Worm (Caenorhabditis elegans): ENCODE measurements around the gene cyp-13A10.

cyp-13A10 gene

ce11 chrII:9619402-9619862, 43.3 kb downstream of the cyp-13A10 start (continued):
- TF ChIP-seq tbp1 (GFP tag; optimal IDR thresholded peaks at IDR 0.05) (no peak), sdz-38 (tag; optimal IDR thresholded peaks at IDR 0.05) (no peak), F33H1.4 (GFP tag; IDR thresholded peaks at IDR 0.05) (no peak), F57A8.1 (GFP tag; optimal IDR thresholded peaks at IDR 0.05) (no peak), lin-26 (GFP tag; IDR thresholded peaks at IDR 0.05) (no peak), Y53G8AR.9 (GFP tag; conservative IDR thresholded peaks at IDR 0.05) (no peak; the same call in 1 of the 2 replicates), ekl-4 (GFP tag; IDR thresholded peaks at IDR 0.05) (no peak), rec-8 (tag; optimal IDR thresholded peaks at IDR 0.05) (no peak), F39B2.1 (GFP tag; IDR thresholded peaks at IDR 0.05) (no peak), unc-62 (GFP tag; optimal IDR thresholded peaks at IDR 0.05) (no peak), ceh-40 (GFP tag; IDR thresholded peaks at IDR 0.05) (no peak), nhr-120 (GFP tag; IDR thresholded peaks at IDR 0.05) (no peak), ceh-79 (tag; optimal IDR thresholded peaks at IDR 0.05) (no peak), snpc-1.1 (tag; optimal IDR thresholded peaks at IDR 0.05; ENCODE audit: insufficient read depth) (no peak), die-1 (tag; optimal IDR thresholded peaks at IDR 0.05) (peak; percentile 20), aptf-2 (GFP tag; conservative IDR thresholded peaks at IDR 0.05) (no peak), ztf-3 (GFP tag; optimal IDR thresholded peaks at IDR 0.05) (no peak), nfyb-1 (GFP tag; IDR thresholded peaks at IDR 0.05) (no peak), egl-44 (GFP tag; IDR thresholded peaks at IDR 0.05) (peak; percentile 56; the same call in 1 of the 2 replicates), mcd-1 (GFP tag; IDR thresholded peaks at IDR 0.05) (peak; percentile 35; the same call in 1 of the 2 replicates), B0019.2 (GFP tag; conservative IDR thresholded peaks at IDR 0.05) (no peak), ets-4 (GFP tag; optimal IDR thresholded peaks at IDR 0.05) (peak; percentile 94), F55B11.4 (tag; optimal IDR thresholded peaks at IDR 0.05; ENCODE audit: borderline replicate concordance, insufficient read depth) (no peak), hlh-26 (GFP tag; conservative IDR thresholded peaks at IDR 0.05) (no peak), B0261.1 (tag; optimal IDR thresholded peaks at IDR 0.05) (no peak), dpff-1 (tag; optimal IDR thresholded peaks at IDR 0.05) (no peak), Y95B8A.8 (GFP tag; IDR thresholded peaks at IDR 0.05) (no peak), nhr-27 (tag; optimal IDR thresholded peaks at IDR 0.05) (no peak), attf-3 (GFP tag; conservative IDR thresholded peaks at IDR 0.05) (no peak), lsy-27 (tag; optimal IDR thresholded peaks at IDR 0.05; ENCODE audit: borderline replicate concordance, insufficient read depth) (no peak), B0035.1 (tag; optimal IDR thresholded peaks at IDR 0.05) (no peak), F37B4.10 (GFP tag; IDR thresholded peaks at IDR 0.05) (no peak), madf-10 (tag; optimal IDR thresholded peaks at IDR 0.05) (peak; percentile 15), ceh-58 (GFP tag; IDR thresholded peaks at IDR 0.05) (no peak), madf-6 (GFP tag; IDR thresholded peaks at IDR 0.05) (no peak), dpl-1 (GFP tag; optimal IDR thresholded peaks at IDR 0.05) (no peak), rpc-1 (optimal IDR thresholded peaks at IDR 0.05) (no peak), rpc-1 (tag; optimal IDR thresholded peaks at IDR 0.05) (no peak), lin-54 (GFP tag; optimal IDR thresholded peaks at IDR 0.05) (peak; percentile 25), ceh-100 (GFP tag; IDR thresholded peaks at IDR 0.05) (no peak), hmg-20 (GFP tag; IDR thresholded peaks at IDR 0.05) (no peak), D2030.7 (GFP tag; IDR thresholded peaks at IDR 0.05) (no peak), ama-1 (optimal IDR thresholded peaks at IDR 0.05) (peak; percentile 39), ama-1 (GFP tag; optimal IDR thresholded peaks at IDR 0.05) (no peak), madf-8 (GFP tag; conservative IDR thresholded peaks at IDR 0.05) (no peak), ztf-22 (GFP tag; optimal IDR thresholded peaks at IDR 0.05) (peak; percentile 76), ztf-18 (tag; optimal IDR thresholded peaks at IDR 0.05) (no peak), ztf-25 (GFP tag; IDR thresholded peaks at IDR 0.05) (no peak), gei-17 (GFP tag; optimal IDR thresholded peaks at IDR 0.05) (no peak), Y79H2A.3 (GFP tag; conservative IDR thresholded peaks at IDR 0.05) (no peak)

All from whole organism, young adult.